Fruit fly (Drosophila melanogaster) Kc167 (cell line): ENCODE measurements around the gene CG12984.

ENCODE experiments used
- Myc ChIP-seq: fragments of >200 bp; optimal IDR thresholded peaks from 2 replicates; lab custom pipeline; 2017; ENCODE audit warnings: missing external identifiers
- Sin3A ChIP-seq: fragments of >200 bp; optimal IDR thresholded peaks from 2 replicates; lab custom pipeline; 2018; ENCODE audit warnings: missing external identifiers
- h ChIP-seq: fragments of >200 bp; optimal IDR thresholded peaks from 3 replicates; lab custom pipeline; 2018; ENCODE audit warnings: missing external identifiers
- insv ChIP-seq: fragments of >200 bp; optimal IDR thresholded peaks from 3 replicates; lab custom pipeline; 2018; ENCODE audit warnings: missing external identifiers
- psq ChIP-seq: fragments of >200 bp; optimal IDR thresholded peaks from 2 replicates; lab custom pipeline; 2017; ENCODE audit warnings: missing external identifiers
- ttk ChIP-seq: sonication (Bioruptor generic); optimal IDR thresholded peaks from 2 replicates; lab custom pipeline; 2017; ENCODE audit warnings: missing external identifiers

DNA sequence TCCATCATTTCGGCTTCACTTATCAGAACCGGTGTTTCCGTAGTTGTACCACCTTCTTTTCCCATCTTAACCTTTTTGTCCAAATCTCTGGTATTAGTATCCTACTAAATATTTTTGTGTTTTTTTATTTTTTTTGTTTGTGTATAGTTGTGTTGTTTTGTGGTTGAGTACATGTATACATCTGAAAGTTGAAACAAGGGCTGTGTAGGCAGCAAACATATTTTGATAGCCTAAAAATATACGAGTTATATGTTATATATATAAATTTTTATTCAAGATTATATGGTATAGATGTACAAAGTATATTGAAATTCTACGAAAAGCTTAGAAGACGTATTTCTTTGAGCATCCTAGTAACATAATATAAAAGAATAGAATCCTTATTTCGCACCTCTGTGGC, 20.9 kb upstream of the CG12984 start, which contains the start of gene CG33287:
- TF ChIP-seq insv (lab: Kevin White, UChicago) (no peak), Sin3A (lab: Kevin White, UChicago) (no peak), psq (lab: Kevin White, UChicago) (no peak), Myc (no peak), h (no peak), ttk (lab: Kevin White, UChicago) (no peak)
